Fruit fly (Drosophila melanogaster): ENCODE data around the gene CG5004.

Gene CG5004

dm6 chrX:17170484-17170944 is 63.1 kb downstream of the CG5004 start (continued):
- TF ChIP-seq ase (GFP tag; IDR thresholded peaks at IDR 0.05) (no peak), sna (GFP tag; IDR thresholded peaks at IDR 0.05; ENCODE audit: partially characterized antibody) (no peak), hbn (GFP tag; IDR thresholded peaks at IDR 0.05; ENCODE audit: partially characterized antibody) (no peak), stc (GFP tag; IDR thresholded peaks at IDR 0.05) (0 out of 2 replicates have a peak, but pooled peaks have one; percentile 28), D (optimal IDR thresholded peaks at IDR 0.05) (no peak), D (GFP tag; optimal IDR thresholded peaks at IDR 0.05) (no peak), Fer1 (GFP tag; optimal IDR thresholded peaks at IDR 0.05) (peak; percentile 61), vvl (GFP tag; IDR thresholded peaks at IDR 0.05) (peak; percentile 58; the same call in 1 of the 2 replicates), CG7556 (GFP tag; optimal IDR thresholded peaks at IDR 0.05) (peak; percentile 22), CG6683 (GFP tag; optimal IDR thresholded peaks at IDR 0.05) (no peak), croc (GFP tag; conservative IDR thresholded peaks at IDR 0.05) (no peak), CG4854 (GFP tag; optimal IDR thresholded peaks at IDR 0.05) (no peak), CG3838 (GFP tag; optimal IDR thresholded peaks at IDR 0.05) (no peak), pros (GFP tag; optimal IDR thresholded peaks at IDR 0.05) (no peak), h (optimal IDR thresholded peaks at IDR 0.05) (no peak), sug (tag; optimal IDR thresholded peaks at IDR 0.05) (peak; percentile 20), hkb (optimal IDR thresholded peaks at IDR 0.05) (no peak), hkb (GFP tag; IDR thresholded peaks at IDR 0.05) (peak; percentile 55; the same call in 1 of the 2 replicates), Hr51 (GFP tag; optimal IDR thresholded peaks at IDR 0.05) (peak in 1 of 2 experiments; percentile 64), jumu (GFP tag; optimal IDR thresholded peaks at IDR 0.05) (no peak), br (optimal IDR thresholded peaks at IDR 0.05) (no peak), CG31388 (GFP tag; optimal IDR thresholded peaks at IDR 0.05) (no peak), gcm (GFP tag; optimal IDR thresholded peaks at IDR 0.05) (no peak), sc (optimal IDR thresholded peaks at IDR 0.05) (no peak), sc (GFP tag; optimal IDR thresholded peaks at IDR 0.05) (no peak), CG12769 (tag; optimal IDR thresholded peaks at IDR 0.05) (no peak), CG30403 (GFP tag; optimal IDR thresholded peaks at IDR 0.05) (no peak), esg (GFP tag; conservative IDR thresholded peaks at IDR 0.05) (no peak; the same call in 1 of the 2 replicates), repo (GFP tag; optimal IDR thresholded peaks at IDR 0.05) (no peak), CG12391 (tag; optimal IDR thresholded peaks at IDR 0.05) (peak; percentile 39), CG7928 (GFP tag; optimal IDR thresholded peaks at IDR 0.05) (no peak), PHDP (tag; optimal IDR thresholded peaks at IDR 0.05) (peak; percentile 57), fd96Cb (tag; optimal IDR thresholded peaks at IDR 0.05) (no peak), B-H2 (GFP tag; optimal IDR thresholded peaks at IDR 0.05) (no peak), ac (GFP tag; optimal IDR thresholded peaks at IDR 0.05) (no peak), Ada2b (GFP tag; IDR thresholded peaks at IDR 0.05) (peak; percentile 61), CG3995 (GFP tag; optimal IDR thresholded peaks at IDR 0.05) (no peak), NC2β (GFP tag; optimal IDR thresholded peaks at IDR 0.05) (no peak), NFAT (GFP tag; IDR thresholded peaks at IDR 0.05) (no peak), wek (GFP tag; optimal IDR thresholded peaks at IDR 0.05) (no peak), gro (GFP tag; optimal IDR thresholded peaks at IDR 0.05) (no peak), lbe (GFP tag; optimal IDR thresholded peaks at IDR 0.05) (peak; percentile 35), Abd-B (GFP tag; optimal IDR thresholded peaks at IDR 0.05) (no peak), Hr78 (GFP tag; optimal IDR thresholded peaks at IDR 0.05) (no peak), CG7987 (GFP tag; optimal IDR thresholded peaks at IDR 0.05) (no peak), CG6791 (GFP tag; IDR thresholded peaks at IDR 0.05; ENCODE audit: partially characterized antibody) (no peak), ro (GFP tag; IDR thresholded peaks at IDR 0.05) (no peak), otp (GFP tag; IDR thresholded peaks at IDR 0.05) (0 out of 3 replicates have a peak, but pooled peaks have one; percentile 44), Lpt (GFP tag; optimal IDR thresholded peaks at IDR 0.05) (no peak), CG3281 (GFP tag; optimal IDR thresholded peaks at IDR 0.05) (peak; percentile 45), Sry-δ (GFP tag; optimal IDR thresholded peaks at IDR 0.05) (no peak), CG13624 (GFP tag; optimal IDR thresholded peaks at IDR 0.05) (no peak)

Data from whole organism, embryonic.